Worm (Caenorhabditis elegans): ENCODE measurements around the gene mltn-11.
A peak's percentile ranks its signal among the peaks of the same experiment; 100 is the strongest.

Gene mltn-11

ce11 chrV:16635911-16636310 is at the start of gene mltn-11:
mltn-11 (plus strand) TSS chrV:16636186.
- no peak for TF ChIP-seq hmbx-1 (tag; optimal IDR thresholded peaks at IDR 0.05)
- TF ChIP-seq hnd-1 (tag; optimal IDR thresholded peaks at IDR 0.05): no peak
- no peak for TF ChIP-seq tra-4 (tag; optimal IDR thresholded peaks at IDR 0.05)
- TF ChIP-seq ceh-13 (GFP tag; optimal IDR thresholded peaks at IDR 0.05): no peak

- no peak for TF ChIP-seq tbx-11 (GFP tag; IDR thresholded peaks at IDR 0.05)
- TF ChIP-seq scrt-1 (GFP tag; IDR thresholded peaks at IDR 0.05): no peak
- TF ChIP-seq ceh-36 (tag; optimal IDR thresholded peaks at IDR 0.05): no peak
- no peak for TF ChIP-seq tbx-37 (GFP tag; conservative IDR thresholded peaks at IDR 0.05)
- no peak for TF ChIP-seq ceh-13 (GFP tag; optimal IDR thresholded peaks at IDR 0.05)
- no peak for TF ChIP-seq hmbx-1 (tag; optimal IDR thresholded peaks at IDR 0.05)
Observed at ce11 chrV:16588428-16588827, 47.6 kb upstream of the mltn-11 start, which contains the start of gene srw-73. srw-73 (minus strand) TSS chrV:16588528.

- no peak for TF ChIP-seq ets-7 (tag; optimal IDR thresholded peaks at IDR 0.05)
Observed at ce11 chrV:16589488-16589887, 46.5 kb upstream of the mltn-11 start.

ce11 chrV:16591992-16592798 is 43.8 kb upstream of the mltn-11 start, which contains the start of gene srh-269:
srh-269 (minus strand) TSS chrV:16592042.
- TF ChIP-seq B0310.2 (tag; optimal IDR thresholded peaks at IDR 0.05) (peak; percentile 56), ceh-13 (GFP tag; optimal IDR thresholded peaks at IDR 0.05) (peak; percentile 11), tbx-37 (GFP tag; conservative IDR thresholded peaks at IDR 0.05) (0 out of 2 replicates have a peak, but pooled peaks have one; percentile 43), sea-1 (GFP tag; conservative IDR thresholded peaks at IDR 0.05) (peak; percentile 59; the same call in 1 of the 2 replicates), tra-4 (tag; optimal IDR thresholded peaks at IDR 0.05) (peak; percentile 41), F13C5.2 (tag; optimal IDR thresholded peaks at IDR 0.05) (peak; percentile 71), ets-7 (tag; optimal IDR thresholded peaks at IDR 0.05) (peak; percentile 45), tbx-11 (GFP tag; IDR thresholded peaks at IDR 0.05) (peak; percentile 65), hnd-1 (tag; optimal IDR thresholded peaks at IDR 0.05) (peak; percentile 31), scrt-1 (GFP tag; IDR thresholded peaks at IDR 0.05) (peak; percentile 79), aly-1 (tag; optimal IDR thresholded peaks at IDR 0.05) (peak; percentile 61), ceh-36 (tag; optimal IDR thresholded peaks at IDR 0.05) (peak; percentile 38), flt-1 (GFP tag; IDR thresholded peaks at IDR 0.05) (peak; percentile 76), hmg-4 (GFP tag; optimal IDR thresholded peaks at IDR 0.05) (peak; percentile 67), pes-1 (GFP tag; IDR thresholded peaks at IDR 0.05) (peak; percentile 80), hmbx-1 (tag; optimal IDR thresholded peaks at IDR 0.05) (peak; percentile 8), ama-1 (optimal IDR thresholded peaks at IDR 0.05) (no peak)

ce11 chrV:16592947-16593791 is 42.8 kb upstream of the mltn-11 start:
- TF ChIP-seq B0310.2 (tag; optimal IDR thresholded peaks at IDR 0.05) (no peak), ceh-36 (tag; optimal IDR thresholded peaks at IDR 0.05) (peak; percentile 88), tbx-11 (GFP tag; IDR thresholded peaks at IDR 0.05) (no peak), scrt-1 (GFP tag; IDR thresholded peaks at IDR 0.05) (no peak)

ce11 chrV:16593792-16594059 is 42.3 kb upstream of the mltn-11 start:
- TF ChIP-seq scrt-1 (GFP tag; IDR thresholded peaks at IDR 0.05): no peak
- no peak for TF ChIP-seq ama-1 (optimal IDR thresholded peaks at IDR 0.05)
- no peak for TF ChIP-seq ets-7 (tag; optimal IDR thresholded peaks at IDR 0.05)
- no peak for TF ChIP-seq tbx-11 (GFP tag; IDR thresholded peaks at IDR 0.05)

- TF ChIP-seq ama-1 (optimal IDR thresholded peaks at IDR 0.05): no peak
- no peak for TF ChIP-seq F13C5.2 (tag; optimal IDR thresholded peaks at IDR 0.05)
- TF ChIP-seq hmbx-1 (tag; optimal IDR thresholded peaks at IDR 0.05): no peak
- TF ChIP-seq hmg-4 (GFP tag; optimal IDR thresholded peaks at IDR 0.05): no peak
- TF ChIP-seq ets-7 (tag; optimal IDR thresholded peaks at IDR 0.05): no peak
- TF ChIP-seq ceh-36 (tag; optimal IDR thresholded peaks at IDR 0.05): no peak
- TF ChIP-seq ceh-13 (GFP tag; optimal IDR thresholded peaks at IDR 0.05): no peak
- no peak for TF ChIP-seq tbx-37 (GFP tag; conservative IDR thresholded peaks at IDR 0.05)
- TF ChIP-seq sea-1 (GFP tag; conservative IDR thresholded peaks at IDR 0.05): no peak
- no peak for TF ChIP-seq tra-4 (tag; optimal IDR thresholded peaks at IDR 0.05)
- no peak for TF ChIP-seq pes-1 (GFP tag; IDR thresholded peaks at IDR 0.05)
- TF ChIP-seq aly-1 (tag; optimal IDR thresholded peaks at IDR 0.05): no peak
- TF ChIP-seq B0310.2 (tag; optimal IDR thresholded peaks at IDR 0.05): no peak
- no peak for TF ChIP-seq tbx-11 (GFP tag; IDR thresholded peaks at IDR 0.05)
- TF ChIP-seq hnd-1 (tag; optimal IDR thresholded peaks at IDR 0.05): no peak
- TF ChIP-seq scrt-1 (GFP tag; IDR thresholded peaks at IDR 0.05): no peak
- TF ChIP-seq flt-1 (GFP tag; IDR thresholded peaks at IDR 0.05): no peak
Observed at ce11 chrV:16594514-16594913, 41.5 kb upstream of the mltn-11 start.

- TF ChIP-seq B0310.2 (tag; optimal IDR thresholded peaks at IDR 0.05) (no peak), ets-7 (tag; optimal IDR thresholded peaks at IDR 0.05) (no peak)
Observed at ce11 chrV:16595140-16595791, 40.7 kb upstream of the mltn-11 start, which contains the start of gene cpl-1. cpl-1 (minus strand) TSS chrV:16595346.

All from whole organism, early embryonic.